Worm (Caenorhabditis elegans): ENCODE data around the gene Y27F2A.10.

DNA sequence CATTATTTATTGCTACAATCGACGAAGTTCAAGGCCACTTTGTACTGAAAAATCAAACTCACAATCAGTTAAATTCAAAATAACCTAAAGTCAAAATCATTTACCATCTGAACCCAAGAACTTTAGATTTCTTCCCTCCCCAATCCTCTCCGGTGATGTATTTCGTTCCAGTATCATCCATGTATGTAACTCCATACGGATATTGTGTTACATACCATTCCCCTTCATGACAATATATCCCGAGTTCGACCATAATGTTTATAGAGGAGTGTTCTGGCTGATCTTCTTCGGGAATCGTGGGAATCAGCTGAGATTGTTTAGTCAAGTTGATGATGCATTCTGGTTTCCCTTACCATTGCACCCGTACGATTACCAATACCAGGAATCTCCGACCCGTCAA is 23.7 kb downstream of the Y27F2A.10 start:
- TF ChIP-seq ama-1 (optimal IDR thresholded peaks at IDR 0.05) = no peak
- TF ChIP-seq ets-7 (tag; optimal IDR thresholded peaks at IDR 0.05) = no peak
- TF ChIP-seq hmg-4 (GFP tag; optimal IDR thresholded peaks at IDR 0.05) = no peak
- TF ChIP-seq tra-4 (tag; optimal IDR thresholded peaks at IDR 0.05) = no peak
- TF ChIP-seq F13C5.2 (tag; optimal IDR thresholded peaks at IDR 0.05) = no peak
- no peak for TF ChIP-seq hnd-1 (tag; optimal IDR thresholded peaks at IDR 0.05)
- no peak for TF ChIP-seq ceh-13 (GFP tag; optimal IDR thresholded peaks at IDR 0.05)
- no peak for TF ChIP-seq scrt-1 (GFP tag; IDR thresholded peaks at IDR 0.05)
- no peak for TF ChIP-seq hmbx-1 (tag; optimal IDR thresholded peaks at IDR 0.05)
- TF ChIP-seq ceh-36 (tag; optimal IDR thresholded peaks at IDR 0.05) = no peak
- no peak for TF ChIP-seq flt-1 (GFP tag; IDR thresholded peaks at IDR 0.05)
- TF ChIP-seq B0310.2 (tag; optimal IDR thresholded peaks at IDR 0.05) = no peak
